Worm (Caenorhabditis elegans) whole organism, L3 larva: ENCODE results near the gene taf-9.

Source experiments
- R02D3.7 ChIP-seq: fragments of 150-350 bp; optimal IDR thresholded peaks from 2 replicates; lab custom pipeline; 2014; ENCODE audit warnings: missing biosample characterization, missing genetic modification characterization
- ama-1 ChIP-seq: fragments of 150-350 bp; optimal IDR thresholded peaks from 2 replicates; lab custom pipeline; 2018
- ceh-82 ChIP-seq: fragments of 150-350 bp; optimal IDR thresholded peaks from 2 replicates; lab custom pipeline; 2014; ENCODE audit warnings: missing biosample characterization, missing genetic modification characterization
- hmg-11 ChIP-seq: sonication (generic microtip); optimal IDR thresholded peaks from 2 replicates; lab custom pipeline; 2016; ENCODE audit warnings: missing genetic modification characterization, missing compliant biosample characterization
- lin-15B ChIP-seq: fragments of 150-350 bp; optimal IDR thresholded peaks from 2 replicates; lab custom pipeline; 2014; ENCODE audit warnings: missing biosample characterization, missing genetic modification characterization
- lsy-12 ChIP-seq: sonication (generic microtip); optimal IDR thresholded peaks from 2 replicates; lab custom pipeline; 2016; ENCODE audit warnings: mild to moderate bottlenecking, missing genetic modification characterization, missing compliant biosample characterization
- nhr-11 ChIP-seq: fragments of 150-350 bp; optimal IDR thresholded peaks from 2 replicates; lab custom pipeline; 2014; ENCODE audit warnings: missing biosample characterization, missing genetic modification characterization
- nhr-23 ChIP-seq: fragments of 150-350 bp; optimal IDR thresholded peaks from 2 replicates; lab custom pipeline; 2014; ENCODE audit warnings: missing biosample characterization, missing genetic modification reagents, missing genetic modification characterization
- nhr-77 ChIP-seq: fragments of 150-350 bp; optimal IDR thresholded peaks from 2 replicates; lab custom pipeline; 2014; ENCODE audit warnings: missing biosample characterization, missing genetic modification characterization
- pha-4 ChIP-seq: fragments of 150-350 bp; optimal IDR thresholded peaks from 2 replicates; lab custom pipeline; 2014; ENCODE audit warnings: missing biosample characterization, missing genetic modification reagents, missing genetic modification characterization
- sea-2 ChIP-seq: fragments of 150-350 bp; sonication (generic microtip); optimal IDR thresholded peaks from 4 replicates; lab custom pipeline; 2014; ENCODE audit warnings: missing biosample characterization, missing genetic modification reagents, missing genetic modification characterization
- ztf-11 ChIP-seq: fragments of 150-350 bp; optimal IDR thresholded peaks from 2 replicates; lab custom pipeline; 2014; ENCODE audit warnings: missing biosample characterization, missing genetic modification characterization
- ztf-4 ChIP-seq: fragments of 150-350 bp; optimal IDR thresholded peaks from 2 replicates; lab custom pipeline; 2014; ENCODE audit warnings: missing biosample characterization, missing genetic modification characterization

- TF ChIP-seq ceh-82 (tag; lab: Kevin White, UChicago) = no peak
- no peak for TF ChIP-seq ama-1 (lab: Kevin White, UChicago)
- TF ChIP-seq lin-15B (tag; lab: Kevin White, UChicago) = no peak
- TF ChIP-seq nhr-77 (tag; lab: Kevin White, UChicago) = no peak
- TF ChIP-seq lsy-12 (tag; lab: Kevin White, UChicago) = no peak
- no peak for TF ChIP-seq ztf-4 (tag; lab: Kevin White, UChicago)
- TF ChIP-seq nhr-11 (tag; lab: Kevin White, UChicago) = no peak
- no peak for TF ChIP-seq ztf-11 (tag; lab: Kevin White, UChicago)
- TF ChIP-seq R02D3.7 (tag; lab: Kevin White, UChicago) = no peak
- no peak for TF ChIP-seq nhr-23 (tag; lab: Kevin White, UChicago)
- no peak for TF ChIP-seq sea-2 (GFP tag; lab: Kevin White, UChicago)
- TF ChIP-seq pha-4 (tag; lab: Kevin White, UChicago) = no peak
- no peak for TF ChIP-seq hmg-11 (tag; lab: Kevin White, UChicago)
These were observed 16.0 kb downstream of the taf-9 start for ce11 chrIII:13640003-13640499.
